Worm (Caenorhabditis elegans) whole organism, L1 larva: Measurements from ENCODE around the gene ubh-4.

Experiments used
- ceh-82 ChIP-seq, 3 experiments: fragments of 150-350 bp in 1 of 3; sonication (generic microtip) in 2 of 3; optimal IDR thresholded peaks; 2 replicates each; lab custom pipeline; 2014 to 2017; ENCODE audit warnings: missing biosample characterization in 3 of 3, missing genetic modification characterization in 3 of 3
- egl-27 ChIP-seq, 2 experiments: fragments of 150-350 bp in 1 of 2; sonication (generic microtip); optimal IDR thresholded peaks; 3 replicates each; lab custom pipeline; 2017 to 2018; ENCODE audit warnings: missing biosample characterization in 2 of 2, missing genetic modification characterization in 2 of 2, missing genetic modification reagents in 2 of 2
- lsy-2 ChIP-seq, 2 experiments: fragments of 150-350 bp; optimal IDR thresholded peaks; 2 replicates each; lab custom pipeline; 2014; ENCODE audit warnings: missing biosample characterization in 2 of 2, missing genetic modification characterization in 2 of 2
- nhr-28 ChIP-seq: fragments of 150-350 bp; optimal IDR thresholded peaks from 2 replicates; lab custom pipeline; 2014; ENCODE audit warnings: missing biosample characterization, missing genetic modification characterization
- nhr-90 ChIP-seq: sonication (generic microtip); optimal IDR thresholded peaks from 2 replicates; lab custom pipeline; 2016; ENCODE audit warnings: mild to moderate bottlenecking, missing genetic modification characterization, missing compliant biosample characterization; ENCODE audit not compliant: poor library complexity
- skn-1 ChIP-seq: fragments of 150-350 bp; optimal IDR thresholded peaks from 2 replicates; lab custom pipeline; 2014; ENCODE audit warnings: missing biosample characterization, missing genetic modification characterization
- unc-62 ChIP-seq: fragments of 150-350 bp; optimal IDR thresholded peaks from 2 replicates; lab custom pipeline; 2014; ENCODE audit warnings: missing biosample characterization, missing genetic modification reagents, missing genetic modification characterization

DNA sequence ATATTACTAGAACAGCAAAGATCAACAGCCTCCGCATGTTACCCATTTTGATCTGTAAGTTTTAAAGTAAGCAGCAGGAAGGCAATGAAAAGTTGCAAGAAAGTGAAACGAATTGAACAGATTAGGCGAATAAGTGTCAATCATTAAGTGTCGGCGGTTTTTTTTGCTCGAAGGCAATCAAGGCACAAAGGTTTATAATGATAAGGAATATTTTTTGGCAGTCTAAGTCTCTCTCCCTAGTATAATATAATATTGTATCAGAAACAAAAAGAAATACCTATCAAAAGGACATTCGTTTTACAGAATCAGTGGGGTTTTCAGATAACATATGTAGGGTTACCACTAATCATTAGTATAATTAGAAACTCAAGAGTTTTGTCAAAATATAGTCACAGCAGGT lies 6.7 kb downstream of the ubh-4 start, which contains the start of gene nrf-6:
- TF ChIP-seq nhr-28 (no peak), egl-27 (tag; optimal IDR thresholded peaks at IDR 0.05; lab: Kevin White, UChicago) (no peak), skn-1 (no peak), ceh-82 (tag; optimal IDR thresholded peaks at IDR 0.05; lab: Kevin White, UChicago) (no peak), lsy-2 (tag; optimal IDR thresholded peaks at IDR 0.05; lab: Kevin White, UChicago) (no peak), nhr-90 (tag; lab: Kevin White, UChicago) (no peak), unc-62 (GFP tag; lab: Kevin White, UChicago) (no peak)
